Worm (Caenorhabditis elegans): ENCODE data around the gene F17C8.3.
"Not testable (repeated sequence)": the region's sequence is repeated elsewhere in the genome, so short reads cannot be mapped to it uniquely, and the experiment has no call there.

F17C8.3 gene

DNA sequence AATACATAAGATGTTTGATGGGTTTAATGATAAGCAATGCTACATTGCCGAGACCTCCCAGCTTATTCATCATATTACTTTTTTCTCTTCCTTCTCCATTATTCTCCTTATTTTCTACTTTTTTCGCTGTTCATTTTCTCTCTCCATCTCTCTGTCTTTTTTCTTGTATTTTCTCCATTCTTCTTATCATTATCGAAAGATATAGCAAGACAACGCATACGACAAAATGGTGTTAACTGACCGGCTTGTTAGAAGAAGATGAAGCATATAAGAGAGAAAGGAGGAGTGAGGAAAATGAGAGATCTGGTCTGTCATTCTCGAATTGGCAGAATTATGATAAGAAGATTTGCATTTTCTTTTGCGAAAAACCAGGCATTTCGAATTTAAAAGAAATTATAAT is 35.1 kb downstream of the F17C8.3 start:
- TF ChIP-seq unc-62 (GFP tag; optimal IDR thresholded peaks at IDR 0.05): no peak

DNA sequence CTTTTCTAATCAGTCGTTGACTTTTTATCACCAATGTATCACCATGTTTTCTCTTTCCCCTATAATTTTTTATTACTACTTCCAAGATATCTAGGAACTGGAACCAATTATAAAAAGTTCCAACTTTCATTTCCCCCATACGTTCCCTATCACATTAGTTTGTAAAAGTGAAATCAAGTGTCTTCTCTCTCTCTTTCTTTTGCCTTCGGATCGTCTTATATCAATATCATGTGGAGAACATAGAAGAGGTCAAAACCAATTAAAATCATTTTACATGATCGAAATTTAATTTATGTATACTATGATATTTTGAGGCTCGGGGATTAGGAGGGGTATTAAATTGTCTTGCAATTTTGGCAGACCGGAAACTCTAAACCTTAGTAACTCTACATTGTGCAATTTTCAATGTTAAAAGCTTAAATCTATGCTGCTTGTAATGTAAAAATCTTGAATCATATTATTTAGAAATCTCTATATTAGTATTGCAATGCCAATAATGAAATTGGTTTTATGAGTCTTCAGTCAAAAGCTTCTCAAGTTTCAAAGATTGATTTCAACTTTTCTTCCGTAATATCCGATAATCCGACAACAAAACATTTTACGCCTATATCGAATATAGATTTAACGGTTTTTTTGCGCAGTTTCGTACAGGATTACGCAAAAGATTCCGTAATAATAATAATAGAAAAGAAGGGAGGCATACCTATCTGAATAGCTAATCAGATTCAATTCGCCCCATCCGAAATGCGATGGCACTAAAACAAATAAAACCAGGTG is 36.3 kb downstream of the F17C8.3 start:
- no peak for TF ChIP-seq unc-62 (GFP tag; optimal IDR thresholded peaks at IDR 0.05)

DNA sequence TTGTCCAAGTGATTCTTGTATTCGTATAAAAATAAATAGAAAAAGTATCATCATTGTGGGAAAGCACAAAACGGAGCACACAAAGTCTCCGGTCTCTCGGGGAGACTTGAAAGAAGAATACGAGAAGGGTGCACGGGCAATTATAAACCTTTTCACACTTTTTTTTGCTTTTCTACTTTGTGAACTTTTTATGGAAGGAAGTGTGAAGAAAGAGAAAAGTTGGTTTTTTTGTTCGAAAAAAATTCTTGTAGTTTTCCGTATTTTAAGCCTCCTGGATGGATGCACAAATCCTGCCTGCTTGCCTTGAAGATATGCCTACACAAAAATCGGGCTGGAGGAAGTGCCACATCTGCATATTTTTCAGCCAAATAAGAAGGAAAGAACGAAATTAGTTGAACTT is 46.3 kb downstream of the F17C8.3 start, which contains the start of gene B0393.7:
Gene B0393.7 (minus strand): TSS at position 101 of the 400 bp plus-strand sequence.
- TF ChIP-seq unc-62 (GFP tag; optimal IDR thresholded peaks at IDR 0.05): no peak

DNA sequence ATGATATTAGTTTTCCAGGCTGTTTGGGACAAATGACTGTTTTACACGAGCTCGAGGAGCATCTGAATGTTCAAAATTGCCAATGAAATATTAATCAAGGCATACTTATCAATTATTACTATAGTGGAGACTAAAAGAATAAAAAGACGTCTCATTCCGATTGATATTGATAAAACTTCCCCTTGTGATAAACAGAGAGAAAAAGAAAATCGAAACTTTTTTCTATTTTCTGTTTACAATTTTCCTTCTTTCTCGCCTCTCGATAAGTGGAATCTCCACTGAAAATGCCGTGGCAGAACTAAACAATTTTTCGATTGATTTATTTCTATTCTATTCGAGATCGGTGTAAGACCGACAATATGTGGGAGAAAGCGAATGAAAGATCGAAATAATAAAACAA is 48.1 kb downstream of the F17C8.3 start, which contains the start of gene B0393.9:
Gene B0393.9 (minus strand): TSS at position 303 of the 400 bp plus-strand sequence.
- TF ChIP-seq unc-62 (GFP tag; optimal IDR thresholded peaks at IDR 0.05): no peak

DNA sequence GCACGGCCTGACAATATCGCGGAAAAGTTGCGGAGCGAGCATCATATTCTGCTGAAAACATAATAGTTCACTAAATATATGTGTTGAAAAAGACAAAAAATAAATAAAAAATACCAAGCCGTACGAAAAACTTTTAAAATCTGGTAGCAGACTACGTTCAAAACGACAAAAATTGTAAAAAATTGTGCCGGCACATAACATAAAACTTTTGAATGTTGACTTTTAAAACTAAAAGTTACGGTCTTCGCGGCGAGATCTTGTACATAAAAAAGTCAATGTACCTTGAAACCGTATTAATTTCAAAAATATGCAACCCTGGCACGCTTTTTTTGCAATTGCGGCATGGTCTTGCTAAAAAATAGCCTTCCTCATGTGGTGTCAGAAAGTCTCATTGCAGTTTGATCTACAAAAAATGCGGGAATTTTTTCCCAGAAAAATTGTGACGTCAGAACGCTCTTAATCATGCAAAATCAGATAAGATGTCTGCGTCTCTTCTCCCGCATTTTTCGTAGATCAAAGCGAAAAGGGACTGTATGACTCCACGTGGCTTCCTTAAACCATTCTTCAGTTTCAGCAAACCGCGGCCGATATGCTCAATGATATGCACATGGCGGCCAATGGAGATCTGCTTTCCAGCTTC is 50.3 kb downstream of the F17C8.3 start, which contains the start of the genes gex-5 and C38D4.10:
Gene gex-5 (minus strand): TSS at position 51 of the 640 bp plus-strand sequence.
Gene C38D4.10 (plus strand): TSS at position 590 of the 640 bp plus-strand sequence.
- not testable (repeated sequence) for TF ChIP-seq unc-62 (GFP tag; optimal IDR thresholded peaks at IDR 0.05)
